Worm (Caenorhabditis elegans) whole organism, L1 larva: ENCODE data around the gene cdc-14.

Source experiments
- C04F5.9 ChIP-seq: sonication (generic microtip); optimal IDR thresholded peaks from 2 replicates; lab custom pipeline; 2016; ENCODE audit warnings: missing genetic modification characterization, missing compliant biosample characterization
- C34B4.2 ChIP-seq: sonication (generic microtip); optimal IDR thresholded peaks from 2 replicates; lab custom pipeline; 2017; ENCODE audit warnings: mild to moderate bottlenecking, missing genetic modification characterization, missing compliant biosample characterization
- F16B12.6 ChIP-seq: fragments of 150-350 bp; optimal IDR thresholded peaks from 2 replicates; lab custom pipeline; 2014; ENCODE audit warnings: missing biosample characterization, missing genetic modification characterization
- Y116A8C.19 ChIP-seq: sonication (generic microtip); optimal IDR thresholded peaks from 2 replicates; lab custom pipeline; 2016; ENCODE audit warnings: missing compliant biosample characterization, missing genetic modification characterization, borderline replicate concordance
- aly-2 ChIP-seq: fragments of 150-350 bp; optimal IDR thresholded peaks from 2 replicates; lab custom pipeline; 2014; ENCODE audit warnings: missing biosample characterization, missing genetic modification characterization
- blmp-1 ChIP-seq: fragments of 150-350 bp; optimal IDR thresholded peaks from 2 replicates; lab custom pipeline; 2014; ENCODE audit warnings: missing biosample characterization, missing genetic modification characterization
- ceh-82 ChIP-seq, 3 experiments: fragments of 150-350 bp in 1 of 3; sonication (generic microtip) in 2 of 3; optimal IDR thresholded peaks; 2 replicates each; lab custom pipeline; 2014 to 2017; ENCODE audit warnings: missing biosample characterization in 3 of 3, missing genetic modification characterization in 3 of 3
- ceh-88 ChIP-seq: fragments of 200-800 bp; sonication (Bioruptor generic); IDR thresholded peaks from 2 replicates; pipeline ENCODE4 v1.3.6; 2022; ENCODE audit warnings: missing genetic modification characterization, missing compliant biosample characterization
- ceh-90 ChIP-seq: sonication (generic microtip); optimal IDR thresholded peaks from 2 replicates; lab custom pipeline; 2016; ENCODE audit warnings: missing genetic modification characterization, missing compliant biosample characterization
- ces-1 ChIP-seq: fragments of 150-350 bp; optimal IDR thresholded peaks from 2 replicates; lab custom pipeline; 2014; ENCODE audit warnings: missing biosample characterization, missing genetic modification reagents, missing genetic modification characterization
- dsc-1 ChIP-seq: sonication (generic microtip); optimal IDR thresholded peaks from 2 replicates; lab custom pipeline; 2016; ENCODE audit warnings: mild to moderate bottlenecking, missing genetic modification characterization, missing compliant biosample characterization
- efl-1 ChIP-seq, 4 experiments: fragments of 150-350 bp; optimal IDR thresholded peaks in 3 of 4; peaks in 1 of 4; 1 replicate in 1 of 4; 2 replicates in 3 of 4; lab custom pipeline; 2014; ENCODE audit warnings: missing biosample characterization in 2 of 4, missing genetic modification characterization in 2 of 4, missing genetic modification reagents in 2 of 4
- elt-2 ChIP-seq: sonication (generic microtip); optimal IDR thresholded peaks from 2 replicates; lab custom pipeline; 2016; ENCODE audit warnings: missing genetic modification characterization, mild to moderate bottlenecking, inconsistent platforms, missing compliant biosample characterization, missing genetic modification reagents
- fkh-4 ChIP-seq: sonication (generic microtip); optimal IDR thresholded peaks from 2 replicates; lab custom pipeline; 2016; ENCODE audit warnings: missing compliant biosample characterization, missing genetic modification characterization, borderline replicate concordance
- fkh-8 ChIP-seq: sonication (generic microtip); optimal IDR thresholded peaks from 2 replicates; lab custom pipeline; 2016; ENCODE audit warnings: mild to moderate bottlenecking, missing genetic modification characterization, missing compliant biosample characterization
- grh-1 ChIP-seq: fragments of 200-800 bp; sonication (Bioruptor generic); IDR thresholded peaks from 2 replicates; pipeline ENCODE4 v1.3.6; 2022; ENCODE audit warnings: missing genetic modification reagents, missing genetic modification characterization, missing compliant biosample characterization
- hlh-4 ChIP-seq: sonication (generic microtip); optimal IDR thresholded peaks from 2 replicates; lab custom pipeline; 2016; ENCODE audit warnings: mild to moderate bottlenecking, missing genetic modification characterization, missing compliant biosample characterization
- hpl-2 ChIP-seq: fragments of 150-350 bp; optimal IDR thresholded peaks from 2 replicates; lab custom pipeline; 2014; ENCODE audit warnings: missing biosample characterization, missing genetic modification reagents, missing genetic modification characterization
- irx-1 ChIP-seq: sonication (generic microtip); optimal IDR thresholded peaks from 2 replicates; lab custom pipeline; 2016; ENCODE audit warnings: missing genetic modification characterization, missing compliant biosample characterization
- isw-1 ChIP-seq: fragments of 200-800 bp; sonication (Bioruptor generic); IDR thresholded peaks from 2 replicates; pipeline ENCODE4 v1.3.6; 2022; ENCODE audit warnings: missing genetic modification characterization, missing compliant biosample characterization
- jun-1 ChIP-seq: fragments of 150-350 bp; optimal IDR thresholded peaks from 2 replicates; lab custom pipeline; 2014; ENCODE audit warnings: missing biosample characterization, missing genetic modification reagents, missing genetic modification characterization
- lin-13 ChIP-seq: fragments of 150-350 bp; optimal IDR thresholded peaks from 2 replicates; lab custom pipeline; 2014; ENCODE audit warnings: missing biosample characterization, missing genetic modification reagents, missing genetic modification characterization
- lin-14 ChIP-seq: fragments of 200-800 bp; sonication (Bioruptor generic); optimal IDR thresholded peaks from 2 replicates; lab custom pipeline; 2018; ENCODE audit warnings: mild to moderate bottlenecking, missing genetic modification characterization, moderate library complexity, missing compliant biosample characterization
- lin-15B ChIP-seq: fragments of 150-350 bp; sonication (generic microtip); optimal IDR thresholded peaks from 3 replicates; lab custom pipeline; 2014; ENCODE audit warnings: missing biosample characterization, missing genetic modification characterization
- lin-35 ChIP-seq, 2 experiments: fragments of 150-350 bp; optimal IDR thresholded peaks; 2 replicates each; lab custom pipeline; 2014; ENCODE audit warnings: missing biosample characterization in 2 of 2, missing genetic modification characterization in 2 of 2, missing genetic modification reagents in 2 of 2
- lin-39 ChIP-seq: fragments of 150-350 bp; optimal IDR thresholded peaks from 2 replicates; lab custom pipeline; 2014; ENCODE audit warnings: missing biosample characterization, missing genetic modification reagents, missing genetic modification characterization
- lir-3 ChIP-seq: sonication (generic microtip); optimal IDR thresholded peaks from 2 replicates; lab custom pipeline; 2016; ENCODE audit warnings: mild to moderate bottlenecking, missing genetic modification characterization, moderate library complexity, missing compliant biosample characterization; ENCODE audit not compliant: poor library complexity
- mep-1 ChIP-seq: fragments of 150-350 bp; optimal IDR thresholded peaks from 2 replicates; lab custom pipeline; 2014; ENCODE audit warnings: missing biosample characterization, missing genetic modification characterization
- nhr-11 ChIP-seq: fragments of 150-350 bp; optimal IDR thresholded peaks from 2 replicates; lab custom pipeline; 2014; ENCODE audit warnings: missing biosample characterization, missing genetic modification characterization
- nhr-19 ChIP-seq: fragments of 200-800 bp; sonication (Bioruptor generic); conservative IDR thresholded peaks from 2 replicates; pipeline ENCODE4 v1.3.6; 2022; ENCODE audit warnings: missing genetic modification characterization, missing compliant biosample characterization
- nhr-237 ChIP-seq: fragments of 150-350 bp; optimal IDR thresholded peaks from 2 replicates; lab custom pipeline; 2014; ENCODE audit warnings: missing biosample characterization, missing genetic modification characterization
- nhr-28 ChIP-seq: fragments of 150-350 bp; optimal IDR thresholded peaks from 2 replicates; lab custom pipeline; 2014; ENCODE audit warnings: missing biosample characterization, missing genetic modification characterization
- nhr-47 ChIP-seq: sonication (generic microtip); optimal IDR thresholded peaks from 2 replicates; lab custom pipeline; 2016; ENCODE audit warnings: mild to moderate bottlenecking, missing genetic modification characterization, moderate library complexity, missing compliant biosample characterization
- nhr-76 ChIP-seq: sonication (generic microtip); optimal IDR thresholded peaks from 2 replicates; lab custom pipeline; 2017; ENCODE audit warnings: missing biosample characterization, missing genetic modification characterization
- nhr-77 ChIP-seq: fragments of 150-350 bp; optimal IDR thresholded peaks from 2 replicates; lab custom pipeline; 2014; ENCODE audit warnings: missing biosample characterization, missing genetic modification characterization
- nhr-84 ChIP-seq: sonication (generic microtip); optimal IDR thresholded peaks from 2 replicates; lab custom pipeline; 2017; ENCODE audit warnings: missing biosample characterization, missing genetic modification characterization
- nhr-85 ChIP-seq: sonication (generic microtip); peaks from one replicate; lab custom pipeline; 2016; ENCODE audit warnings: missing genetic modification characterization, inconsistent platforms, missing compliant biosample characterization
- nhr-90 ChIP-seq: sonication (generic microtip); optimal IDR thresholded peaks from 2 replicates; lab custom pipeline; 2016; ENCODE audit warnings: mild to moderate bottlenecking, missing genetic modification characterization, missing compliant biosample characterization; ENCODE audit not compliant: poor library complexity
- pag-3 ChIP-seq: sonication (generic microtip); optimal IDR thresholded peaks from 2 replicates; lab custom pipeline; 2017; ENCODE audit warnings: missing genetic modification characterization, mild to moderate bottlenecking, missing compliant biosample characterization, antibody characterized with exemption, borderline replicate concordance; ENCODE audit not compliant: insufficient read depth
- pax-3 ChIP-seq: fragments of 200-800 bp; sonication (Bioruptor generic); optimal IDR thresholded peaks from 2 replicates; lab custom pipeline; 2018; ENCODE audit warnings: mild to moderate bottlenecking, missing genetic modification characterization, moderate library complexity, missing compliant biosample characterization
- rnt-1 ChIP-seq: sonication (generic microtip); optimal IDR thresholded peaks from 2 replicates; lab custom pipeline; 2016; ENCODE audit warnings: mild to moderate bottlenecking, missing genetic modification characterization, moderate library complexity, missing compliant biosample characterization
- snpc-4 ChIP-seq: fragments of 150-350 bp; optimal IDR thresholded peaks from 2 replicates; lab custom pipeline; 2014; ENCODE audit warnings: missing biosample characterization, missing genetic modification characterization
- sox-4 ChIP-seq: sonication (generic microtip); optimal IDR thresholded peaks from 2 replicates; lab custom pipeline; 2016; ENCODE audit warnings: missing genetic modification characterization, missing compliant biosample characterization
- sptf-1 ChIP-seq: fragments of 150-350 bp; optimal IDR thresholded peaks from 2 replicates; lab custom pipeline; 2014; ENCODE audit warnings: missing biosample characterization, missing genetic modification characterization
- swsn-7 ChIP-seq: sonication (generic microtip); optimal IDR thresholded peaks from 2 replicates; lab custom pipeline; 2016; ENCODE audit warnings: missing genetic modification characterization, missing compliant biosample characterization
- tbx-2 ChIP-seq: sonication (generic microtip); optimal IDR thresholded peaks from 2 replicates; lab custom pipeline; 2016; ENCODE audit warnings: missing genetic modification characterization, missing compliant biosample characterization
- unc-130 ChIP-seq: fragments of 150-350 bp; optimal IDR thresholded peaks from 2 replicates; lab custom pipeline; 2017; ENCODE audit warnings: missing biosample characterization, missing genetic modification characterization, inconsistent platforms
- unc-30 ChIP-seq: sonication (generic microtip); optimal IDR thresholded peaks from 2 replicates; lab custom pipeline; 2017; ENCODE audit warnings: missing biosample characterization, missing genetic modification characterization
- vab-15 ChIP-seq: sonication (generic microtip); optimal IDR thresholded peaks from 2 replicates; lab custom pipeline; 2017; ENCODE audit warnings: missing genotype, mild to moderate bottlenecking, missing genetic modification characterization, missing compliant biosample characterization
- zag-1 ChIP-seq: fragments of 150-350 bp; optimal IDR thresholded peaks from 2 replicates; lab custom pipeline; 2014; ENCODE audit warnings: missing biosample characterization, missing genetic modification characterization
- zip-4 ChIP-seq: fragments of 200-800 bp; sonication (Bioruptor generic); optimal IDR thresholded peaks from 2 replicates; lab custom pipeline; 2018; ENCODE audit warnings: mild to moderate bottlenecking, missing genetic modification characterization, moderate library complexity, missing compliant biosample characterization

The cdc-14 gene

ce11 chrII:5578035-5578434 lies 15.2 kb downstream of the cdc-14 start, which contains the start of gene T25E4.1:
Gene T25E4.1 (plus strand): TSS chrII:5578335.
- TF ChIP-seq F16B12.6 (tag; lab: Kevin White, UChicago): no peak
- TF ChIP-seq lin-39 (tag; lab: Kevin White, UChicago): no peak
- TF ChIP-seq grh-1 (GFP tag; lab: Robert Waterston, UW): no peak
- no peak for TF ChIP-seq blmp-1 (tag; lab: Kevin White, UChicago)
- TF ChIP-seq nhr-85 (tag; lab: Kevin White, UChicago): no peak
- no peak for TF ChIP-seq ces-1 (GFP tag; lab: Kevin White, UChicago)
- TF ChIP-seq lin-14 (GFP tag; lab: Kevin White, UChicago): no peak
- no peak for TF ChIP-seq unc-130 (tag; lab: Kevin White, UChicago)
- no peak for TF ChIP-seq jun-1
- no peak for TF ChIP-seq aly-2
- TF ChIP-seq unc-30: no peak
- TF ChIP-seq ceh-88 (GFP tag; lab: Robert Waterston, UW): no peak
- no peak for TF ChIP-seq zip-4 (GFP tag; lab: Kevin White, UChicago)
- TF ChIP-seq rnt-1: no peak
- TF ChIP-seq, all 84 proteins: peak for 0

ce11 chrII:5577060-5577459 lies 16.2 kb downstream of the cdc-14 start:
- TF ChIP-seq C34B4.2 (no peak), snpc-4 (tag; lab: Kevin White, UChicago) (peak; percentile 36), vab-15 (no peak), lin-15B (tag; lab: Kevin White, UChicago) (no peak), grh-1 (GFP tag; lab: Robert Waterston, UW) (no peak), ceh-82 (tag; optimal IDR thresholded peaks at IDR 0.05; lab: Kevin White, UChicago) (peak in 1 of 3 experiments; percentile 6), dsc-1 (tag; lab: Kevin White, UChicago) (no peak), nhr-90 (tag; lab: Kevin White, UChicago) (peak; percentile 10), fkh-4 (no peak), zag-1 (tag; lab: Kevin White, UChicago) (no peak), blmp-1 (tag; lab: Kevin White, UChicago) (peak; percentile 20), sptf-1 (no peak), Y116A8C.19 (tag; lab: Kevin White, UChicago) (no peak), C04F5.9 (tag; lab: Kevin White, UChicago) (no peak), irx-1 (tag; lab: Kevin White, UChicago) (no peak), unc-30 (no peak), nhr-19 (0 out of 2 replicates have a peak, but pooled peaks have one; percentile 15), nhr-77 (tag; lab: Kevin White, UChicago) (no peak), lir-3 (no peak), ceh-90 (tag; lab: Kevin White, UChicago) (no peak), lin-35 (GFP tag; optimal IDR thresholded peaks at IDR 0.05; lab: Kevin White, UChicago) (peak in 1 of 2 experiments; percentile 59), pax-3 (no peak), nhr-237 (no peak), efl-1 (optimal IDR thresholded peaks at IDR 0.05; lab: Kevin White, UChicago) (peak; percentile 28 to 51), efl-1 (GFP tag; optimal IDR thresholded peaks at IDR 0.05 in 1 of 2; lab: Kevin White, UChicago) (peak; percentile 13 to 76), elt-2 (tag; lab: Kevin White, UChicago) (peak; percentile 37), nhr-28 (tag; lab: Kevin White, UChicago) (no peak), nhr-11 (tag; lab: Kevin White, UChicago) (no peak), hlh-4 (tag; lab: Kevin White, UChicago) (no peak), nhr-47 (no peak), sox-4 (tag; lab: Kevin White, UChicago) (no peak), F16B12.6 (tag; lab: Kevin White, UChicago) (no peak), nhr-76 (tag; lab: Kevin White, UChicago) (no peak), pag-3 (tag; lab: Kevin White, UChicago) (no peak), tbx-2 (no peak), isw-1 (no peak), swsn-7 (tag; lab: Kevin White, UChicago) (peak; percentile 34), lin-13 (GFP tag; lab: Kevin White, UChicago) (peak; percentile 2), mep-1 (no peak), fkh-8 (peak; percentile 66), hpl-2 (no peak), lin-14 (GFP tag; lab: Kevin White, UChicago) (peak; percentile 30), nhr-84 (tag; lab: Kevin White, UChicago) (no peak), aly-2 (no peak)
